Worm (Caenorhabditis elegans) whole organism, mixed stage, embryonic: Measurements from ENCODE around the gene ZC178.2.

ENCODE experiments used
- blmp-1 ChIP-seq: fragments of 150-350 bp; optimal IDR thresholded peaks from 2 replicates; lab custom pipeline; 2014; ENCODE audit warnings: missing biosample characterization, missing genetic modification characterization
- cnd-1 ChIP-seq: fragments of 200-800 bp; sonication (Bioruptor generic); optimal IDR thresholded peaks from 2 replicates; lab custom pipeline; 2018; ENCODE audit warnings: mild to moderate bottlenecking, missing genetic modification characterization, missing compliant biosample characterization
- elt-3 ChIP-seq: fragments of 150-350 bp; optimal IDR thresholded peaks from 2 replicates; lab custom pipeline; 2014; ENCODE audit warnings: missing biosample characterization, missing genetic modification characterization
- lin-32 ChIP-seq: fragments of 200-800 bp; sonication (Bioruptor generic); optimal IDR thresholded peaks from 2 replicates; lab custom pipeline; 2018; ENCODE audit warnings: mild to moderate bottlenecking, missing genetic modification characterization, missing compliant biosample characterization
- nhr-12 ChIP-seq: fragments of 150-350 bp; optimal IDR thresholded peaks from 2 replicates; lab custom pipeline; 2014; ENCODE audit warnings: missing biosample characterization, missing genetic modification characterization
- nhr-76 ChIP-seq: sonication (generic microtip); optimal IDR thresholded peaks from 2 replicates; lab custom pipeline; 2017; ENCODE audit warnings: missing biosample characterization, missing genetic modification characterization
- snpc-4 ChIP-seq: fragments of 150-350 bp; optimal IDR thresholded peaks from 2 replicates; lab custom pipeline; 2014; ENCODE audit warnings: missing biosample characterization, missing genetic modification characterization
- unc-39 ChIP-seq: fragments of 150-350 bp; optimal IDR thresholded peaks from 2 replicates; lab custom pipeline; 2014; ENCODE audit warnings: missing biosample characterization, missing genetic modification characterization
- unc-62 ChIP-seq: fragments of 150-350 bp; optimal IDR thresholded peaks from 2 replicates; lab custom pipeline; 2014; ENCODE audit warnings: missing biosample characterization, missing genetic modification reagents, missing genetic modification characterization
- zip-8 ChIP-seq: fragments of 150-350 bp; optimal IDR thresholded peaks from 2 replicates; lab custom pipeline; 2014; ENCODE audit warnings: missing biosample characterization, missing genetic modification characterization

DNA sequence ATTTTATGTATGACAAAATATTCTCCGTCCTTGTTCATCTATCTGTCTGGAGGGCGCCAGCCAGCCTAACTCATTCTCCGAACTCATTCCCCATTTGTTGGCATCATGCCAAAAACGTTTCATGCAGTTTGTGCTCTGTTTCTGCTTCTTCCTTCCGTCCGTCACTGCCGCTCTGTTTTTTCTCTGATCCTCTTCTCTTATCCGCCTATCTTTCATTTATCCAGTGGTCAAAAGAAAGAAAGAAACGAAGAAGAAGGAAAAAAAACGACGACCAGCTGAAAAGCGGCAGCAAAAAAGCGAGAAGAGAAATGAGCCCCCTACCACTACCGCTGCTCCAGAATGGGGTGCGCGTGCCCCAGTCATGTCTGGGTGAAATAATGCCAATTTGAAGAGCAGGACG lies 48.8 kb downstream of the ZC178.2 start:
- TF ChIP-seq blmp-1 (no peak), nhr-76 (tag; lab: Kevin White, UChicago) (no peak), zip-8 (tag; lab: Kevin White, UChicago) (no peak), cnd-1 (tag; lab: Kevin White, UChicago) (no peak), elt-3 (tag; lab: Kevin White, UChicago) (no peak), nhr-12 (tag; lab: Kevin White, UChicago) (no peak), unc-39 (tag; lab: Kevin White, UChicago) (no peak), unc-62 (GFP tag; lab: Kevin White, UChicago) (no peak), lin-32 (GFP tag; lab: Kevin White, UChicago) (no peak), snpc-4 (tag; lab: Kevin White, UChicago) (no peak)
